Worm (Caenorhabditis elegans): ENCODE data around the gene mab-5.

DNA sequence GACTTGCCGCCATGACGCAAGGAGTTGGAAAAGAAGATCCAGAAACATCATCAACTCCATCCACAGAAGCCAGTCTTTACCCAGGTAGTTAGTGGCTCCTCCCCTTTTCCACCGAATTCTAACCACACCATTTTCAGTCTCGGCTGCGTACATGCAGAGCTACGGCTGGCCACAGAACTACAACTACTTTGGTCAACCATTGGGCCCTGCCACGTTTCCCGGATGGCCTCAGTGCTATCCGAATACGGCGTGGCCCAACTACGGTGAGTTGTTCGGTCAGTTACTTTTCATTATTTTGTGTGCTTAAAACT, 31.8 kb upstream of the mab-5 start:
- TF ChIP-seq unc-130 (GFP tag; optimal IDR thresholded peaks at IDR 0.05) (no peak), mdl-1 (tag; optimal IDR thresholded peaks at IDR 0.05) (no peak), nhr-237 (tag; optimal IDR thresholded peaks at IDR 0.05) (no peak), zfp-2 (tag; optimal IDR thresholded peaks at IDR 0.05) (no peak), lin-15B (tag; optimal IDR thresholded peaks at IDR 0.05) (no peak), F10B5.3 (tag; optimal IDR thresholded peaks at IDR 0.05) (no peak), mes-2 (tag; optimal IDR thresholded peaks at IDR 0.05; ENCODE audit: poor library complexity, severe bottlenecking) (no peak), nhr-77 (tag; optimal IDR thresholded peaks at IDR 0.05) (no peak)
